Worm (Caenorhabditis elegans) whole organism, L1 larva: ENCODE results near the gene T25E4.2.
A peak's percentile ranks its signal among the peaks of the same experiment; 100 is the strongest.

ENCODE experiments used
- C04F5.9 ChIP-seq: sonication (generic microtip); optimal IDR thresholded peaks from 2 replicates; lab custom pipeline; 2016; ENCODE audit warnings: missing genetic modification characterization, missing compliant biosample characterization
- C16A3.4 ChIP-seq: fragments of 150-350 bp; optimal IDR thresholded peaks from 2 replicates; lab custom pipeline; 2014; ENCODE audit warnings: missing biosample characterization, missing genetic modification characterization
- F16B12.6 ChIP-seq: fragments of 150-350 bp; optimal IDR thresholded peaks from 2 replicates; lab custom pipeline; 2014; ENCODE audit warnings: missing biosample characterization, missing genetic modification characterization
- aha-1 ChIP-seq: fragments of 150-350 bp; optimal IDR thresholded peaks from 2 replicates; lab custom pipeline; 2014; ENCODE audit warnings: missing biosample characterization, missing genetic modification characterization
- alr-1 ChIP-seq: fragments of 200-800 bp; sonication (Bioruptor generic); optimal IDR thresholded peaks from 2 replicates; lab custom pipeline; 2018; ENCODE audit warnings: borderline replicate concordance, mild to moderate bottlenecking, missing genetic modification characterization, missing compliant biosample characterization
- blmp-1 ChIP-seq: fragments of 150-350 bp; optimal IDR thresholded peaks from 2 replicates; lab custom pipeline; 2014; ENCODE audit warnings: missing biosample characterization, missing genetic modification characterization
- ceh-8 ChIP-seq: fragments of 200-800 bp; sonication (Bioruptor generic); optimal IDR thresholded peaks from 2 replicates; lab custom pipeline; 2018; ENCODE audit warnings: mild to moderate bottlenecking, missing genetic modification characterization, moderate library complexity, missing compliant biosample characterization
- ces-1 ChIP-seq: fragments of 150-350 bp; optimal IDR thresholded peaks from 2 replicates; lab custom pipeline; 2014; ENCODE audit warnings: missing biosample characterization, missing genetic modification reagents, missing genetic modification characterization
- dpl-1 ChIP-seq, 3 experiments: fragments of 150-350 bp in 2 of 3; sonication (generic microtip) in 1 of 3; optimal IDR thresholded peaks; 2 replicates each; lab custom pipeline; 2014 to 2017; ENCODE audit warnings: missing biosample characterization in 3 of 3, missing genetic modification characterization in 3 of 3, missing genetic modification reagents in 3 of 3
- dsc-1 ChIP-seq: sonication (generic microtip); optimal IDR thresholded peaks from 2 replicates; lab custom pipeline; 2016; ENCODE audit warnings: mild to moderate bottlenecking, missing genetic modification characterization, missing compliant biosample characterization
- egl-13 ChIP-seq: sonication (generic microtip); optimal IDR thresholded peaks from 2 replicates; lab custom pipeline; 2016; ENCODE audit warnings: missing genotype, missing genetic modification reagents, missing genetic modification characterization, missing compliant biosample characterization
- egl-27 ChIP-seq, 2 experiments: fragments of 150-350 bp in 1 of 2; sonication (generic microtip); optimal IDR thresholded peaks; 3 replicates each; lab custom pipeline; 2017 to 2018; ENCODE audit warnings: missing biosample characterization in 2 of 2, missing genetic modification characterization in 2 of 2, missing genetic modification reagents in 2 of 2
- elt-2 ChIP-seq: sonication (generic microtip); optimal IDR thresholded peaks from 2 replicates; lab custom pipeline; 2016; ENCODE audit warnings: missing genetic modification characterization, mild to moderate bottlenecking, inconsistent platforms, missing compliant biosample characterization, missing genetic modification reagents
- elt-3 ChIP-seq, 6 experiments: fragments of 150-350 bp in 1 of 6; sonication (generic microtip); optimal IDR thresholded peaks; 2 replicates each; lab custom pipeline; 2017 to 2018; ENCODE audit warnings: missing biosample characterization in 6 of 6, missing genetic modification characterization in 6 of 6, inconsistent platforms in 1 of 6
- fkh-10 ChIP-seq: sonication (generic microtip); optimal IDR thresholded peaks from 2 replicates; lab custom pipeline; 2017; ENCODE audit warnings: missing biosample characterization, missing genetic modification reagents, missing genetic modification characterization
- grh-1 ChIP-seq: fragments of 200-800 bp; sonication (Bioruptor generic); IDR thresholded peaks from 2 replicates; pipeline ENCODE4 v1.3.6; 2022; ENCODE audit warnings: missing genetic modification reagents, missing genetic modification characterization, missing compliant biosample characterization
- hlh-17 ChIP-seq: fragments of 200-800 bp; sonication (Bioruptor generic); optimal IDR thresholded peaks from 2 replicates; lab custom pipeline; 2018; ENCODE audit warnings: missing genetic modification characterization, mild to moderate bottlenecking, missing compliant biosample characterization, moderate library complexity, borderline replicate concordance
- hlh-4 ChIP-seq: sonication (generic microtip); optimal IDR thresholded peaks from 2 replicates; lab custom pipeline; 2016; ENCODE audit warnings: mild to moderate bottlenecking, missing genetic modification characterization, missing compliant biosample characterization
- irx-1 ChIP-seq: sonication (generic microtip); optimal IDR thresholded peaks from 2 replicates; lab custom pipeline; 2016; ENCODE audit warnings: missing genetic modification characterization, missing compliant biosample characterization
- jun-1 ChIP-seq: fragments of 150-350 bp; optimal IDR thresholded peaks from 2 replicates; lab custom pipeline; 2014; ENCODE audit warnings: missing biosample characterization, missing genetic modification reagents, missing genetic modification characterization
- lin-13 ChIP-seq: fragments of 150-350 bp; optimal IDR thresholded peaks from 2 replicates; lab custom pipeline; 2014; ENCODE audit warnings: missing biosample characterization, missing genetic modification reagents, missing genetic modification characterization
- lin-14 ChIP-seq: fragments of 200-800 bp; sonication (Bioruptor generic); optimal IDR thresholded peaks from 2 replicates; lab custom pipeline; 2018; ENCODE audit warnings: mild to moderate bottlenecking, missing genetic modification characterization, moderate library complexity, missing compliant biosample characterization
- lin-15B ChIP-seq: fragments of 150-350 bp; sonication (generic microtip); optimal IDR thresholded peaks from 3 replicates; lab custom pipeline; 2014; ENCODE audit warnings: missing biosample characterization, missing genetic modification characterization
- lin-35 ChIP-seq, 2 experiments: fragments of 150-350 bp; optimal IDR thresholded peaks; 2 replicates each; lab custom pipeline; 2014; ENCODE audit warnings: missing biosample characterization in 2 of 2, missing genetic modification characterization in 2 of 2, missing genetic modification reagents in 2 of 2
- lin-39 ChIP-seq: fragments of 150-350 bp; optimal IDR thresholded peaks from 2 replicates; lab custom pipeline; 2014; ENCODE audit warnings: missing biosample characterization, missing genetic modification reagents, missing genetic modification characterization
- lir-3 ChIP-seq: sonication (generic microtip); optimal IDR thresholded peaks from 2 replicates; lab custom pipeline; 2016; ENCODE audit warnings: mild to moderate bottlenecking, missing genetic modification characterization, moderate library complexity, missing compliant biosample characterization; ENCODE audit not compliant: poor library complexity
- lsy-2 ChIP-seq, 2 experiments: fragments of 150-350 bp; optimal IDR thresholded peaks; 2 replicates each; lab custom pipeline; 2014; ENCODE audit warnings: missing biosample characterization in 2 of 2, missing genetic modification characterization in 2 of 2
- mab-9 ChIP-seq: fragments of 200-800 bp; sonication (Bioruptor generic); IDR thresholded peaks from 2 replicates; pipeline ENCODE4 v1.3.6; 2022; ENCODE audit warnings: missing genetic modification reagents, missing genetic modification characterization, missing compliant biosample characterization
- mep-1 ChIP-seq: fragments of 150-350 bp; optimal IDR thresholded peaks from 2 replicates; lab custom pipeline; 2014; ENCODE audit warnings: missing biosample characterization, missing genetic modification characterization
- nhr-12 ChIP-seq: sonication (generic microtip); optimal IDR thresholded peaks from 2 replicates; lab custom pipeline; 2017; ENCODE audit warnings: missing biosample characterization, missing genetic modification characterization
- nhr-19 ChIP-seq: fragments of 200-800 bp; sonication (Bioruptor generic); conservative IDR thresholded peaks from 2 replicates; pipeline ENCODE4 v1.3.6; 2022; ENCODE audit warnings: missing genetic modification characterization, missing compliant biosample characterization
- nhr-20 ChIP-seq: sonication (generic microtip); optimal IDR thresholded peaks from 2 replicates; lab custom pipeline; 2016; ENCODE audit warnings: mild to moderate bottlenecking, missing genetic modification characterization, missing compliant biosample characterization
- nhr-28 ChIP-seq: fragments of 150-350 bp; optimal IDR thresholded peaks from 2 replicates; lab custom pipeline; 2014; ENCODE audit warnings: missing biosample characterization, missing genetic modification characterization
- nhr-47 ChIP-seq: sonication (generic microtip); optimal IDR thresholded peaks from 2 replicates; lab custom pipeline; 2016; ENCODE audit warnings: mild to moderate bottlenecking, missing genetic modification characterization, moderate library complexity, missing compliant biosample characterization
- nhr-71 ChIP-seq: sonication (generic microtip); optimal IDR thresholded peaks from 2 replicates; lab custom pipeline; 2016; ENCODE audit warnings: mild to moderate bottlenecking, missing genetic modification characterization, moderate library complexity, missing compliant biosample characterization
- nhr-85 ChIP-seq: sonication (generic microtip); peaks from one replicate; lab custom pipeline; 2016; ENCODE audit warnings: missing genetic modification characterization, inconsistent platforms, missing compliant biosample characterization
- nhr-90 ChIP-seq: sonication (generic microtip); optimal IDR thresholded peaks from 2 replicates; lab custom pipeline; 2016; ENCODE audit warnings: mild to moderate bottlenecking, missing genetic modification characterization, missing compliant biosample characterization; ENCODE audit not compliant: poor library complexity
- pqm-1 ChIP-seq: sonication (generic microtip); optimal IDR thresholded peaks from 3 replicates; lab custom pipeline; 2017; ENCODE audit warnings: missing biosample characterization, missing genetic modification characterization
- snu-23 ChIP-seq: sonication (generic microtip); optimal IDR thresholded peaks from 2 replicates; lab custom pipeline; 2016; ENCODE audit warnings: missing genetic modification characterization, missing compliant biosample characterization
- sox-4 ChIP-seq: sonication (generic microtip); optimal IDR thresholded peaks from 2 replicates; lab custom pipeline; 2016; ENCODE audit warnings: missing genetic modification characterization, missing compliant biosample characterization
- sup-37 ChIP-seq: fragments of 200-800 bp; sonication (Bioruptor generic); optimal IDR thresholded peaks from 2 replicates; lab custom pipeline; 2018; ENCODE audit warnings: mild to moderate bottlenecking, missing genetic modification characterization, missing compliant biosample characterization
- swsn-7 ChIP-seq: sonication (generic microtip); optimal IDR thresholded peaks from 2 replicates; lab custom pipeline; 2016; ENCODE audit warnings: missing genetic modification characterization, missing compliant biosample characterization
- tbx-2 ChIP-seq: sonication (generic microtip); optimal IDR thresholded peaks from 2 replicates; lab custom pipeline; 2016; ENCODE audit warnings: missing genetic modification characterization, missing compliant biosample characterization
- tlp-1 ChIP-seq: fragments of 150-350 bp; optimal IDR thresholded peaks from 2 replicates; lab custom pipeline; 2014; ENCODE audit warnings: missing biosample characterization, missing genetic modification characterization
- unc-30 ChIP-seq: sonication (generic microtip); optimal IDR thresholded peaks from 2 replicates; lab custom pipeline; 2017; ENCODE audit warnings: missing biosample characterization, missing genetic modification characterization
- unc-62 ChIP-seq: fragments of 150-350 bp; optimal IDR thresholded peaks from 2 replicates; lab custom pipeline; 2014; ENCODE audit warnings: missing biosample characterization, missing genetic modification reagents, missing genetic modification characterization
- vab-15 ChIP-seq: sonication (generic microtip); optimal IDR thresholded peaks from 2 replicates; lab custom pipeline; 2017; ENCODE audit warnings: missing genotype, mild to moderate bottlenecking, missing genetic modification characterization, missing compliant biosample characterization
- xbp-1 ChIP-seq: sonication (generic microtip); optimal IDR thresholded peaks from 2 replicates; lab custom pipeline; 2016; ENCODE audit warnings: missing genetic modification characterization, missing compliant biosample characterization
- zag-1 ChIP-seq: fragments of 150-350 bp; optimal IDR thresholded peaks from 2 replicates; lab custom pipeline; 2014; ENCODE audit warnings: missing biosample characterization, missing genetic modification characterization
- zip-4 ChIP-seq: fragments of 200-800 bp; sonication (Bioruptor generic); optimal IDR thresholded peaks from 2 replicates; lab custom pipeline; 2018; ENCODE audit warnings: mild to moderate bottlenecking, missing genetic modification characterization, moderate library complexity, missing compliant biosample characterization
- ztf-4 ChIP-seq: fragments of 150-350 bp; optimal IDR thresholded peaks from 2 replicates; lab custom pipeline; 2014; ENCODE audit warnings: missing biosample characterization, missing genetic modification characterization

T25E4.2 gene

ce11 chrII:5543476-5544144 lies 38.6 kb downstream of the T25E4.2 start:
- TF ChIP-seq irx-1 (tag; lab: Kevin White, UChicago): peak; percentile 99
- TF ChIP-seq elt-2 (tag; lab: Kevin White, UChicago): peak; percentile 100
- TF ChIP-seq ztf-4 (tag; lab: Kevin White, UChicago): peak; percentile 99
- TF ChIP-seq nhr-28: peak; percentile 69
- TF ChIP-seq lin-13 (GFP tag; lab: Kevin White, UChicago): peak; percentile 96
- peak; percentile 92 for TF ChIP-seq hlh-17 (GFP tag; lab: Kevin White, UChicago)
- TF ChIP-seq fkh-10 (GFP tag; lab: Kevin White, UChicago): peak; percentile 99
- peak; percentile 91 for TF ChIP-seq pqm-1 (tag; lab: Kevin White, UChicago)
- TF ChIP-seq ces-1: peak; percentile 92
- peak; percentile 95 for TF ChIP-seq zip-4 (GFP tag; lab: Kevin White, UChicago)
- no peak for TF ChIP-seq tlp-1 (tag; lab: Kevin White, UChicago)
- TF ChIP-seq lsy-2 (tag; optimal IDR thresholded peaks at IDR 0.05; lab: Kevin White, UChicago): peak; percentile 96
- TF ChIP-seq lin-35 (GFP tag; optimal IDR thresholded peaks at IDR 0.05; lab: Kevin White, UChicago): peak; percentile 86 to 94
- peak; percentile 60 for TF ChIP-seq lin-15B
- peak; percentile 60 for TF ChIP-seq F16B12.6
- peak; percentile 100 for TF ChIP-seq nhr-71
- TF ChIP-seq grh-1 (GFP tag; lab: Robert Waterston, UW): peak; percentile 99
- TF ChIP-seq nhr-12 (tag; lab: Kevin White, UChicago): peak; percentile 68
- peak; percentile 92 to 93 for TF ChIP-seq egl-27 (tag; optimal IDR thresholded peaks at IDR 0.05; lab: Kevin White, UChicago)
- peak; percentile 95 for TF ChIP-seq C04F5.9 (tag; lab: Kevin White, UChicago)
- peak; percentile 95 for TF ChIP-seq zag-1 (tag; lab: Kevin White, UChicago)
- peak; percentile 99 for TF ChIP-seq nhr-85 (tag; lab: Kevin White, UChicago)
- TF ChIP-seq sup-37 (GFP tag; lab: Kevin White, UChicago): peak; percentile 98
- peak; percentile 99 for TF ChIP-seq lin-14
- peak; percentile 100 for TF ChIP-seq snu-23 (GFP tag; lab: Kevin White, UChicago)
- TF ChIP-seq nhr-19: peak; percentile 99
- peak; percentile 98 for TF ChIP-seq xbp-1
- TF ChIP-seq unc-30 (tag; lab: Kevin White, UChicago): peak; percentile 68
- peak; percentile 81 for TF ChIP-seq blmp-1 (tag; lab: Kevin White, UChicago)
- TF ChIP-seq jun-1 (tag; lab: Kevin White, UChicago): peak; percentile 99
- peak; percentile 96 for TF ChIP-seq lin-39 (tag; lab: Kevin White, UChicago)
- TF ChIP-seq elt-3 (tag; optimal IDR thresholded peaks at IDR 0.05; lab: Kevin White, UChicago): peak; percentile 47 to 98 (median 80)
- TF ChIP-seq unc-62: peak; percentile 46
- TF ChIP-seq vab-15 (tag; lab: Kevin White, UChicago): peak; percentile 87
- TF ChIP-seq nhr-90: peak; percentile 100
- TF ChIP-seq sox-4: peak; percentile 98
- peak; percentile 97 for TF ChIP-seq mep-1 (tag; lab: Kevin White, UChicago)
- peak; percentile 98 for TF ChIP-seq mab-9 (GFP tag; lab: Robert Waterston, UW)
- TF ChIP-seq alr-1 (tag; lab: Kevin White, UChicago): no peak
- peak; percentile 98 for TF ChIP-seq ceh-8
- peak; percentile 49 for TF ChIP-seq hlh-4 (tag; lab: Kevin White, UChicago)
- TF ChIP-seq nhr-47 (tag; lab: Kevin White, UChicago): peak; percentile 100
- peak; percentile 100 for TF ChIP-seq nhr-20 (tag; lab: Kevin White, UChicago)
- peak; percentile 99 for TF ChIP-seq C16A3.4 (tag; lab: Kevin White, UChicago)
- TF ChIP-seq dpl-1 (GFP tag; optimal IDR thresholded peaks at IDR 0.05; lab: Kevin White, UChicago): peak; percentile 80 to 85 (median 83)
- TF ChIP-seq lir-3: peak; percentile 92
- TF ChIP-seq egl-13: peak; percentile 98
- peak; percentile 100 for TF ChIP-seq swsn-7 (tag; lab: Kevin White, UChicago)
- TF ChIP-seq aha-1 (tag; lab: Kevin White, UChicago): peak; percentile 62
- TF ChIP-seq tbx-2 (tag; lab: Kevin White, UChicago): peak; percentile 100
- peak; percentile 99 for TF ChIP-seq dsc-1 (tag; lab: Kevin White, UChicago)
